5 worm cellular contexts compared by ENCODE assay signal in the genomic region with DNA sequence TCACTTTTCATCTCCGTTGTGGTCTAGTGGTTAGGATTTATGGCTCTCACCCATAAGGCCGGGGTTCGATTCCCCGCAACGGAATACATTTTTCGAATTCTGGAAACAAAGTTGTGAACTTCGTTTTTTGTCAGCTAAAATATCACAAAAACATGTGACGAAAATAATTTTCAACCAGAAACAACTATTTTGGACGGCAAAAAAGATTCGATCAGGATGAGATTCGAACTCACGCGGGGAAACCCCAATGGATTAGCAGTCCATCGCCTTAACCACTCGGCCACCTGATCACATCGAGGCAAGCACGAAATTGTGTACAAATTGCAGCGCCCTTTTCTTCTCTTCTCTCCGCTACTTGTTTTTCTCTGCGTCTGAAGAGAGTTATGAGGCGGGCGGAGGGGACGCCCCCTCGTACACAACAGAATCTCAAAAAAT.
A peak's percentile ranks its signal among the peaks of the same experiment; 100 is the strongest.
TF ChIP-seq lines count a peak whose summit lies in the region.

No protein-coding gene starts in this region.

TF ChIP-seq in whole organism, L1 larva, 84 proteins besides CTCF, POLR2A, EP300 and RAD21 (continues in another document):
- TF ChIP-seq unc-130 (tag; optimal IDR thresholded peaks at IDR 0.05; lab: Kevin White, UChicago) (peak; percentile 48), dpl-1 (GFP tag; optimal IDR thresholded peaks at IDR 0.05; lab: Kevin White, UChicago) (peak in 1 of 3 experiments; percentile 10), rnt-1 (tag; optimal IDR thresholded peaks at IDR 0.05; lab: Kevin White, UChicago) (peak; percentile 68), nhr-85 (tag; lab: Kevin White, UChicago) (peak; percentile 79), nhr-77 (tag; optimal IDR thresholded peaks at IDR 0.05; lab: Kevin White, UChicago) (peak; percentile 34), lir-3 (tag; optimal IDR thresholded peaks at IDR 0.05; lab: Kevin White, UChicago; ENCODE audit: poor library complexity) (peak; percentile 39), grh-1 (GFP tag; IDR thresholded peaks at IDR 0.05; lab: Robert Waterston, UW) (peak; percentile 56), nhr-20 (tag; optimal IDR thresholded peaks at IDR 0.05; lab: Kevin White, UChicago) (peak; percentile 60), fkh-10 (GFP tag; optimal IDR thresholded peaks at IDR 0.05; lab: Kevin White, UChicago) (peak; percentile 11), nhr-71 (tag; optimal IDR thresholded peaks at IDR 0.05; lab: Kevin White, UChicago) (peak; percentile 75), snpc-4 (tag; optimal IDR thresholded peaks at IDR 0.05; lab: Kevin White, UChicago) (peak; percentile 13), mep-1 (tag; optimal IDR thresholded peaks at IDR 0.05; lab: Kevin White, UChicago) (peak; percentile 57), ceh-88 (GFP tag; IDR thresholded peaks at IDR 0.05; lab: Robert Waterston, UW) (peak; percentile 31; the same call in 1 of the 2 replicates), egl-13 (tag; optimal IDR thresholded peaks at IDR 0.05; lab: Kevin White, UChicago) (peak; percentile 51), C16A3.4 (tag; optimal IDR thresholded peaks at IDR 0.05; lab: Kevin White, UChicago) (peak; percentile 34), fos-1 (tag; optimal IDR thresholded peaks at IDR 0.05; lab: Kevin White, UChicago) (peak; percentile 50), ztf-11 (tag; optimal IDR thresholded peaks at IDR 0.05; lab: Kevin White, UChicago) (peak in 1 of 2 experiments; percentile 39)

TF ChIP-seq in whole organism, L3 larva, 47 proteins besides CTCF, POLR2A, EP300 and RAD21:
- TF ChIP-seq nhr-23 (tag; optimal IDR thresholded peaks at IDR 0.05; lab: Kevin White, UChicago) (peak; percentile 52), lsy-12 (tag; optimal IDR thresholded peaks at IDR 0.05; lab: Kevin White, UChicago) (peak; percentile 84), pha-4 (tag; optimal IDR thresholded peaks at IDR 0.05; lab: Kevin White, UChicago) (peak; percentile 17), nhr-43 (tag; optimal IDR thresholded peaks at IDR 0.05; lab: Kevin White, UChicago; ENCODE audit: poor library complexity, severe bottlenecking) (peak; percentile 25), skn-1 (tag; optimal IDR thresholded peaks at IDR 0.05; lab: Kevin White, UChicago) (peak; percentile 71), egl-5 (tag; optimal IDR thresholded peaks at IDR 0.05; lab: Kevin White, UChicago) (peak; percentile 39), lin-39 (tag; optimal IDR thresholded peaks at IDR 0.05; lab: Kevin White, UChicago) (peak; percentile 11), lin-15B (tag; optimal IDR thresholded peaks at IDR 0.05; lab: Kevin White, UChicago) (peak; percentile 2), hmg-11 (tag; optimal IDR thresholded peaks at IDR 0.05; lab: Kevin White, UChicago) (peak; percentile 88), nfya-1 (tag; optimal IDR thresholded peaks at IDR 0.05; lab: Kevin White, UChicago; ENCODE audit: insufficient read depth) (peak; percentile 67), nhr-25 (tag; optimal IDR thresholded peaks at IDR 0.05; lab: Kevin White, UChicago) (peak; percentile 11), tbx-2 (tag; optimal IDR thresholded peaks at IDR 0.05; lab: Kevin White, UChicago) (peak; percentile 68), ceh-82 (tag; optimal IDR thresholded peaks at IDR 0.05; lab: Kevin White, UChicago) (peak; percentile 18), elt-2 (tag; optimal IDR thresholded peaks at IDR 0.05; lab: Kevin White, UChicago) (peak; percentile 62)

TF ChIP-seq in whole organism, early embryonic, 17 proteins besides CTCF, POLR2A, EP300 and RAD21:
- TF ChIP-seq ets-7 (tag; optimal IDR thresholded peaks at IDR 0.05; lab: Kevin White, UChicago) (peak; percentile 13), aly-1 (tag; optimal IDR thresholded peaks at IDR 0.05; lab: Kevin White, UChicago) (peak; percentile 79), pes-1 (GFP tag; IDR thresholded peaks at IDR 0.05; lab: Robert Waterston, UW) (peak; percentile 85), F13C5.2 (tag; optimal IDR thresholded peaks at IDR 0.05; lab: Kevin White, UChicago) (peak; percentile 84), scrt-1 (GFP tag; IDR thresholded peaks at IDR 0.05; lab: Robert Waterston, UW) (peak; percentile 75), ceh-13 (GFP tag; optimal IDR thresholded peaks at IDR 0.05; lab: Kevin White, UChicago) (peak; percentile 64), sea-1 (GFP tag; conservative IDR thresholded peaks at IDR 0.05; lab: Robert Waterston, UW) (0 out of 2 replicates have a peak, but pooled peaks have one; percentile 41), tbx-37 (GFP tag; conservative IDR thresholded peaks at IDR 0.05; lab: Robert Waterston, UW) (peak; percentile 55), hmbx-1 (tag; optimal IDR thresholded peaks at IDR 0.05; lab: Kevin White, UChicago) (peak; percentile 23), tbx-11 (GFP tag; IDR thresholded peaks at IDR 0.05; lab: Robert Waterston, UW) (0 out of 2 replicates have a peak, but pooled peaks have one; percentile 61), hnd-1 (tag; optimal IDR thresholded peaks at IDR 0.05; lab: Kevin White, UChicago) (peak; percentile 48), ceh-36 (tag; optimal IDR thresholded peaks at IDR 0.05; lab: Kevin White, UChicago) (peak; percentile 76)

TF ChIP-seq in whole organism, midembryonic, 9 proteins besides CTCF, POLR2A, EP300 and RAD21:
- TF ChIP-seq ztf-29 (GFP tag; IDR thresholded peaks at IDR 0.05; lab: Robert Waterston, UW) (peak; percentile 73), T22C8.4 (GFP tag; IDR thresholded peaks at IDR 0.05; lab: Robert Waterston, UW) (peak; percentile 74), ref-1 (GFP tag; conservative IDR thresholded peaks at IDR 0.05; lab: Robert Waterston, UW) (peak; percentile 68), tab-1 (GFP tag; IDR thresholded peaks at IDR 0.05; lab: Robert Waterston, UW) (peak; percentile 87), klf-2 (GFP tag; conservative IDR thresholded peaks at IDR 0.05; lab: Robert Waterston, UW) (0 out of 2 replicates have a peak, but pooled peaks have one; percentile 47), flt-1 (GFP tag; IDR thresholded peaks at IDR 0.05; lab: Robert Waterston, UW) (peak; percentile 83), ztf-23 (GFP tag; IDR thresholded peaks at IDR 0.05; lab: Robert Waterston, UW) (peak; percentile 92), cog-1 (tag; optimal IDR thresholded peaks at IDR 0.05; lab: Kevin White, UChicago) (peak; percentile 55)

TF ChIP-seq in whole organism, young adult, 124 proteins besides CTCF, POLR2A, EP300 and RAD21 (continues in another document):
- peak; percentile 80 for TF ChIP-seq F23B12.7 (tag; optimal IDR thresholded peaks at IDR 0.05; lab: Kevin White, UChicago; ENCODE audit: insufficient read depth)
- TF ChIP-seq B0035.1 (tag; optimal IDR thresholded peaks at IDR 0.05; lab: Kevin White, UChicago): peak; percentile 86
- peak; percentile 13 for TF ChIP-seq dpl-1 (GFP tag; optimal IDR thresholded peaks at IDR 0.05; lab: Kevin White, UChicago)
- peak; percentile 60 for TF ChIP-seq ets-4 (GFP tag; optimal IDR thresholded peaks at IDR 0.05; lab: Kevin White, UChicago)
- peak; percentile 52 for TF ChIP-seq lin-54 (GFP tag; optimal IDR thresholded peaks at IDR 0.05; lab: Kevin White, UChicago)
- peak; percentile 67 for TF ChIP-seq ekl-4 (GFP tag; IDR thresholded peaks at IDR 0.05; lab: Robert Waterston, UW)
- TF ChIP-seq C06A6.2 (GFP tag; conservative IDR thresholded peaks at IDR 0.05; lab: Robert Waterston, UW): 0 out of 2 replicates have a peak, but pooled peaks have one; percentile 21
- peak; percentile 56 for TF ChIP-seq lsy-27 (tag; optimal IDR thresholded peaks at IDR 0.05; lab: Kevin White, UChicago; ENCODE audit: borderline replicate concordance, insufficient read depth)
- peak; percentile 84 for TF ChIP-seq hlh-12 (tag; optimal IDR thresholded peaks at IDR 0.05; lab: Kevin White, UChicago)
- TF ChIP-seq ztf-22 (GFP tag; optimal IDR thresholded peaks at IDR 0.05; lab: Kevin White, UChicago): peak; percentile 25
- peak; percentile 77 for TF ChIP-seq athp-1 (tag; optimal IDR thresholded peaks at IDR 0.05; lab: Kevin White, UChicago)
- TF ChIP-seq somi-1 (GFP tag; optimal IDR thresholded peaks at IDR 0.05; lab: Kevin White, UChicago): peak; percentile 84
- peak; percentile 62 for TF ChIP-seq F52B5.7 (tag; optimal IDR thresholded peaks at IDR 0.05; lab: Kevin White, UChicago)
- TF ChIP-seq ztf-26 (tag; optimal IDR thresholded peaks at IDR 0.05; lab: Kevin White, UChicago): peak; percentile 92
- 0 out of 2 replicates have a peak, but pooled peaks have one; percentile 25 for TF ChIP-seq ceh-100 (GFP tag; IDR thresholded peaks at IDR 0.05; lab: Robert Waterston, UW)
- TF ChIP-seq K11D2.4 (GFP tag; IDR thresholded peaks at IDR 0.05; lab: Robert Waterston, UW): peak; percentile 72; the same call in 1 of the 2 replicates
- TF ChIP-seq him-1 (tag; optimal IDR thresholded peaks at IDR 0.05; lab: Kevin White, UChicago): peak; percentile 96
- peak; percentile 72 for TF ChIP-seq fkh-3 (tag; optimal IDR thresholded peaks at IDR 0.05; lab: Kevin White, UChicago)
- peak; percentile 76 for TF ChIP-seq egl-18 (GFP tag; IDR thresholded peaks at IDR 0.05; lab: Robert Waterston, UW)
- peak; percentile 72 for TF ChIP-seq hrde-1 (tag; optimal IDR thresholded peaks at IDR 0.05; lab: Kevin White, UChicago; ENCODE audit: borderline replicate concordance)
- peak; percentile 77; the same call in 1 of the 2 replicates for TF ChIP-seq B0336.3 (GFP tag; IDR thresholded peaks at IDR 0.05; lab: Robert Waterston, UW)
- TF ChIP-seq F22D6.2 (tag; optimal IDR thresholded peaks at IDR 0.05; lab: Kevin White, UChicago): peak; percentile 66
- TF ChIP-seq aptf-2 (GFP tag; conservative IDR thresholded peaks at IDR 0.05; lab: Robert Waterston, UW): 0 out of 2 replicates have a peak, but pooled peaks have one; percentile 55
- TF ChIP-seq let-607 (tag; optimal IDR thresholded peaks at IDR 0.05; lab: Kevin White, UChicago): peak; percentile 51 to 79
- TF ChIP-seq zim-3 (tag; optimal IDR thresholded peaks at IDR 0.05; lab: Kevin White, UChicago): peak; percentile 56
- peak; percentile 77 for TF ChIP-seq rcor-1 (GFP tag; IDR thresholded peaks at IDR 0.05; lab: Robert Waterston, UW)
- TF ChIP-seq madf-10 (tag; optimal IDR thresholded peaks at IDR 0.05; lab: Kevin White, UChicago): peak; percentile 88
- TF ChIP-seq pbrm-1 (GFP tag; IDR thresholded peaks at IDR 0.05; lab: Robert Waterston, UW): peak; percentile 92
- 0 out of 2 replicates have a peak, but pooled peaks have one; percentile 7 for TF ChIP-seq bed-2 (GFP tag; IDR thresholded peaks at IDR 0.05; lab: Robert Waterston, UW)
- TF ChIP-seq T07F8.4 (tag; optimal IDR thresholded peaks at IDR 0.05; lab: Kevin White, UChicago): peak; percentile 75
- peak; percentile 86 for TF ChIP-seq nhr-80 (tag; optimal IDR thresholded peaks at IDR 0.05; lab: Kevin White, UChicago)
- peak; percentile 76 for TF ChIP-seq ZK185.1 (tag; optimal IDR thresholded peaks at IDR 0.05; lab: Kevin White, UChicago; ENCODE audit: poor library complexity, severe bottlenecking)
- peak; percentile 76 for TF ChIP-seq ztf-18 (tag; optimal IDR thresholded peaks at IDR 0.05; lab: Kevin White, UChicago)
- peak; percentile 98 for TF ChIP-seq B0261.1 (tag; optimal IDR thresholded peaks at IDR 0.05; lab: Kevin White, UChicago)
